Worm (Caenorhabditis elegans): Measurements from ENCODE around the gene nhr-219.

ce11 chrV:9003291-9003690 lies 37.3 kb upstream of the nhr-219 start, which contains the start of gene srx-1:
- TF ChIP-seq alr-1 (tag; optimal IDR thresholded peaks at IDR 0.05), result no peak
- TF ChIP-seq unc-55 (GFP tag; optimal IDR thresholded peaks at IDR 0.05), result no peak
- TF ChIP-seq lin-13 (GFP tag; optimal IDR thresholded peaks at IDR 0.05), result no peak
- no peak for TF ChIP-seq nhr-237 (tag; optimal IDR thresholded peaks at IDR 0.05)
- no peak for TF ChIP-seq mab-5 (tag; optimal IDR thresholded peaks at IDR 0.05)
- no peak for TF ChIP-seq ztf-11 (tag; optimal IDR thresholded peaks at IDR 0.05)
- no peak for TF ChIP-seq nhr-11 (tag; optimal IDR thresholded peaks at IDR 0.05)
- no peak for TF ChIP-seq blmp-1 (tag; optimal IDR thresholded peaks at IDR 0.05; ENCODE audit: insufficient read depth)
- TF ChIP-seq nhr-10 (tag; optimal IDR thresholded peaks at IDR 0.05), result no peak
- TF ChIP-seq sma-9 (GFP tag; optimal IDR thresholded peaks at IDR 0.05), result no peak
- no peak for TF ChIP-seq sma-9 (tag; optimal IDR thresholded peaks at IDR 0.05)
- no peak for TF ChIP-seq ztf-1 (GFP tag; conservative IDR thresholded peaks at IDR 0.05)
- no peak for TF ChIP-seq lin-11 (tag; optimal IDR thresholded peaks at IDR 0.05)
- TF ChIP-seq lin-39 (tag; optimal IDR thresholded peaks at IDR 0.05), result no peak
- TF ChIP-seq skn-1 (tag; optimal IDR thresholded peaks at IDR 0.05), result no peak
